Fruit fly (Drosophila melanogaster) whole organism, adult: ENCODE results near the gene firl.

Source experiments
- CG11617 ChIP-seq: fragments of 200-800 bp; sonication (Bioruptor generic); optimal IDR thresholded peaks from 2 replicates; lab custom pipeline; 2017; ENCODE audit warnings: mild to moderate bottlenecking, missing biosample characterization, missing genetic modification reagents, missing genetic modification characterization
- CG12768 ChIP-seq: fragments of 200-800 bp; sonication (Bioruptor generic); optimal IDR thresholded peaks from 2 replicates; lab custom pipeline; 2017; ENCODE audit warnings: missing biosample characterization, missing genetic modification characterization, mild to moderate bottlenecking, moderate library complexity, missing genetic modification reagents
- CG14711 ChIP-seq: fragments of 200-800 bp; sonication (Bioruptor generic); optimal IDR thresholded peaks from 2 replicates; lab custom pipeline; 2018; ENCODE audit warnings: missing biosample characterization, mild to moderate bottlenecking, missing genetic modification characterization, moderate library complexity
- CG1620 ChIP-seq: fragments of 200-800 bp; sonication (Bioruptor generic); optimal IDR thresholded peaks from 2 replicates; lab custom pipeline; 2016; ENCODE audit warnings: missing biosample characterization, missing genetic modification characterization
- CG33017 ChIP-seq: fragments of 200-800 bp; sonication (Bioruptor generic); optimal IDR thresholded peaks from 2 replicates; lab custom pipeline; 2018; ENCODE audit warnings: missing biosample characterization, mild to moderate bottlenecking, missing genetic modification characterization, moderate library complexity
- CG5204 ChIP-seq: fragments of 200-800 bp; sonication (Bioruptor generic); optimal IDR thresholded peaks from 2 replicates; lab custom pipeline; 2016; ENCODE audit warnings: missing biosample characterization, missing genetic modification characterization
- CG7045 ChIP-seq: fragments of 200-800 bp; sonication (Bioruptor generic); optimal IDR thresholded peaks from 2 replicates; lab custom pipeline; 2017; ENCODE audit warnings: missing biosample characterization, mild to moderate bottlenecking, missing genetic modification characterization
- CG7101 ChIP-seq: fragments of 200-800 bp; sonication (Bioruptor generic); optimal IDR thresholded peaks from 2 replicates; lab custom pipeline; 2018; ENCODE audit warnings: missing biosample characterization, mild to moderate bottlenecking, missing genetic modification characterization, moderate library complexity
- Clk ChIP-seq: fragments of 200-800 bp; sonication (Bioruptor generic); optimal IDR thresholded peaks from 2 replicates; lab custom pipeline; 2017; ENCODE audit warnings: missing biosample characterization, missing genetic modification characterization
- Crg-1 ChIP-seq: fragments of 200-800 bp; sonication (Bioruptor generic); optimal IDR thresholded peaks from 2 replicates; lab custom pipeline; 2016; ENCODE audit warnings: missing biosample characterization, missing genetic modification characterization
- Hr96 ChIP-seq: fragments of 200-800 bp; sonication (Bioruptor generic); optimal IDR thresholded peaks from 2 replicates; lab custom pipeline; 2016; ENCODE audit warnings: missing biosample characterization, missing genetic modification characterization
- Mnt ChIP-seq: fragments of 200-800 bp; sonication (Bioruptor generic); optimal IDR thresholded peaks from 2 replicates; lab custom pipeline; 2016; ENCODE audit warnings: missing biosample characterization, mild to moderate bottlenecking, missing genetic modification characterization
- bab1 ChIP-seq: fragments of 200-800 bp; sonication (Bioruptor generic); optimal IDR thresholded peaks from 3 replicates; lab custom pipeline; 2019; ENCODE audit warnings: missing biosample characterization, mild to moderate bottlenecking, missing genetic modification characterization, moderate library complexity
- cic ChIP-seq: fragments of 200-800 bp; sonication (Bioruptor generic); optimal IDR thresholded peaks from 2 replicates; lab custom pipeline; 2017; ENCODE audit warnings: missing biosample characterization, mild to moderate bottlenecking, missing genetic modification characterization, moderate library complexity
- cnc ChIP-seq, 2 experiments: fragments of >200 bp; optimal IDR thresholded peaks; 2 replicates each; lab custom pipeline; 2017
- kay ChIP-seq: fragments of 200-800 bp; sonication (Bioruptor generic); peaks from one replicate; lab custom pipeline; 2016; ENCODE audit warnings: missing biosample characterization, missing genetic modification characterization, borderline replicate concordance
- ovo ChIP-seq: fragments of 200-800 bp; sonication (Bioruptor generic); optimal IDR thresholded peaks from 2 replicates; lab custom pipeline; 2016; ENCODE audit warnings: missing biosample characterization, missing genetic modification characterization
- pad ChIP-seq: fragments of 200-800 bp; sonication (Bioruptor generic); optimal IDR thresholded peaks from 3 replicates; lab custom pipeline; 2017; ENCODE audit warnings: missing biosample characterization, missing genetic modification characterization, mild to moderate bottlenecking, moderate library complexity, missing genetic modification reagents
- tj ChIP-seq: fragments of 200-800 bp; sonication (Bioruptor generic); optimal IDR thresholded peaks from 3 replicates; lab custom pipeline; 2017; ENCODE audit warnings: missing biosample characterization, mild to moderate bottlenecking, missing genetic modification characterization, moderate library complexity
- toe ChIP-seq: fragments of 200-800 bp; sonication (Bioruptor generic); optimal IDR thresholded peaks from 2 replicates; lab custom pipeline; 2016; ENCODE audit warnings: missing biosample characterization, missing genetic modification characterization

firl gene

dm6 chr2L:12063035-12063434, 3.5 kb downstream of the firl start, which contains the start of gene Rab3-GAP:
Rab3-GAP (minus strand) TSS chr2L:12063184.
- peak; percentile 13 for TF ChIP-seq CG7101 (tag; lab: Kevin White, UChicago)
- TF ChIP-seq CG12768 (GFP tag; lab: Kevin White, UChicago) = no peak
- TF ChIP-seq bab1 (GFP tag; lab: Kevin White, UChicago) = peak; percentile 47
- TF ChIP-seq CG11617 (GFP tag; lab: Kevin White, UChicago) = peak; percentile 20
- TF ChIP-seq Hr96 (GFP tag; lab: Kevin White, UChicago) = no peak
- TF ChIP-seq pad (GFP tag; lab: Kevin White, UChicago) = no peak
- TF ChIP-seq CG14711 (tag; lab: Kevin White, UChicago) = peak; percentile 29

DNA sequence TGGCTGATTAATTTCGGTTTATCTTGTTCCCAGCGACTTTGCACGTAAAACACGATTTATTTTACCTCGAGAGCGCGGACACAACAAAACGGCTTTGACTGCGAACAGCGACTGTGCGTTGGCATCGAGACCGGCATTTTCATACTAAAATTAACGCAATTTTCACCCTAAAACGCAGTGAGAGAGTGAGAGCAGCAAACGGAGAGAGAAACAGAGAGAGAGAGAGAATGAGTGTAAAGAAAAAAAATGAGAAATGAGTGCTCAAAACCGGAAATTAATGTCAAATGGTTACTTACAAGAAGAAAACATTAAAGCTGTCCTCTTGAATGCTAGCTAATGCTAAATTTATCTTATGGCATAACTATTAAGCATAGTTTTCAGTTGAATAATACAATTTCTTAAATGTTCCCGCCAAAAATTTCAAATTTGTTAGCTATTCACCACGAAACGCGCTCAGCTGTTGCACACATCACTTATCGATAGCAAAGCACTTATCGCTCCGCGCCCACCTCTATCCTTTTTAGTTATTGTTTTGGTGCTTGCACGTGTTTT, 10.7 kb downstream of the firl start, which contains the start of the genes JhI-21, RpL7-like and CG34164:
TSS of gene JhI-21 (minus strand) at position 206 of the 552 bp plus-strand sequence.
TSS of gene RpL7-like (plus strand) at position 490 of the 552 bp plus-strand sequence.
TSS of gene CG34164 (plus strand) at position 512 of the 552 bp plus-strand sequence.
- TF ChIP-seq tj (GFP tag; lab: Kevin White, UChicago) = peak; percentile 57
- TF ChIP-seq CG12768 (GFP tag; lab: Kevin White, UChicago) = peak; percentile 4
- TF ChIP-seq CG7101 (tag; lab: Kevin White, UChicago) = no peak
- peak; percentile 87 for TF ChIP-seq Mnt (GFP tag; lab: Kevin White, UChicago)
- TF ChIP-seq Hr96 (GFP tag; lab: Kevin White, UChicago) = no peak
- no peak for TF ChIP-seq CG33017 (tag; lab: Kevin White, UChicago)
- TF ChIP-seq ovo (GFP tag; lab: Kevin White, UChicago) = no peak

DNA sequence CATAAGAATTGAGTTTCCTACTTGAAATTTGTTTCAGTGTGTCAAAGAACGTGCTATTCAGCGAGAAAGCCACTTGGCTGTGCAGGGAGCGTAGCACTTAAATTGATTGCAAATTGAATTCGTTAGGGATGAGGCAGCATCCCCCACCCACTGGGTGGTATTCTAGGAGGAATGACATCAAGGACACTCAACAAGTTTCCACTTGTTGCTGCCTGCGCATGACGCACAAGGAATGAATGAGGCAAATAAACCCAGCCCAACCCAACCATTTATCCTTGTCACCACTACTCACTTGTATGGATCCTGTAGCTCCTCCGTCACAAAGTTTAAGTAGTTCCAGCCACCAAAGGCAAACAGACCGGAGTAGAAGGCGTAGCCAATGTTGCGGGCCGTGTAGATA, 13.2 kb downstream of the firl start:
- no peak for TF ChIP-seq bab1 (GFP tag; lab: Kevin White, UChicago)
- no peak for TF ChIP-seq pad (GFP tag; lab: Kevin White, UChicago)
- TF ChIP-seq Crg-1 = no peak
- no peak for TF ChIP-seq CG11617 (GFP tag; lab: Kevin White, UChicago)
- no peak for TF ChIP-seq tj (GFP tag; lab: Kevin White, UChicago)
- no peak for TF ChIP-seq CG7045 (GFP tag; lab: Kevin White, UChicago)
- no peak for TF ChIP-seq Clk (GFP tag; lab: Kevin White, UChicago)
- TF ChIP-seq CG7101 (tag; lab: Kevin White, UChicago) = no peak
- TF ChIP-seq CG14711 (tag; lab: Kevin White, UChicago) = no peak

DNA sequence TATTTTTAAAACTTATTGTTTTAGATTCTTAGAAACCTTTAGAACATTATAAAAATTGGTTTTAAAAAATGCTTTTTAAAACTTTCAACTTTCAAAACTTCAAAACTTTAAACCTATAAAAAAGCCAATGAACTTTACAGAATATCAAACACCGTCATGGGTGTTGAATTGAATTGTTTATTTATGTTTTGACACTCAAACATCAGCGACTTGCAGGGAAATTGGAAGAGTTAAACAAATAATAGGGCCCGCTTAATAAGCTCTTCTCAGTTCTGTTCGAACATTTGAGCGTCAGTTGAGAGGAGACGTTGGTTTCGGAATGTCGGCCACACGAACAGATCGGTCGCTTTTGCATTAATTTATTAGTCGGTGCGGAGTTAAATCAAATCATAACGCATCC, 17.4 kb downstream of the firl start, which contains the start of gene PLCXD:
TSS of gene PLCXD (plus strand) at position 286 of the 400 bp plus-strand sequence.
- no peak for TF ChIP-seq Clk (GFP tag; lab: Kevin White, UChicago)
- no peak for TF ChIP-seq CG7045 (GFP tag; lab: Kevin White, UChicago)
- TF ChIP-seq toe = no peak
- TF ChIP-seq Crg-1 = no peak
- no peak for TF ChIP-seq CG5204 (GFP tag; lab: Kevin White, UChicago)
- no peak for TF ChIP-seq CG14711 (tag; lab: Kevin White, UChicago)
- no peak for TF ChIP-seq ovo (GFP tag; lab: Kevin White, UChicago)
- TF ChIP-seq Mnt (GFP tag; lab: Kevin White, UChicago) = no peak
- TF ChIP-seq tj (GFP tag; lab: Kevin White, UChicago) = no peak
- no peak for TF ChIP-seq CG33017 (tag; lab: Kevin White, UChicago)
- no peak for TF ChIP-seq bab1 (GFP tag; lab: Kevin White, UChicago)
- no peak for TF ChIP-seq cic
- TF ChIP-seq cnc (optimal IDR thresholded peaks at IDR 0.05; lab: Kevin White, UChicago) = no peak
- TF ChIP-seq kay = no peak
- TF ChIP-seq CG11617 (GFP tag; lab: Kevin White, UChicago) = no peak

dm6 chr2L:12048723-12049122, 17.9 kb downstream of the firl start, which contains the start of gene Plzf:
Plzf (minus strand) TSS chr2L:12048918.
- TF ChIP-seq Clk (GFP tag; lab: Kevin White, UChicago) = no peak
- no peak for TF ChIP-seq kay
- no peak for TF ChIP-seq CG5204 (GFP tag; lab: Kevin White, UChicago)
- no peak for TF ChIP-seq Mnt (GFP tag; lab: Kevin White, UChicago)
- TF ChIP-seq CG14711 (tag; lab: Kevin White, UChicago) = no peak
- no peak for TF ChIP-seq CG7045 (GFP tag; lab: Kevin White, UChicago)
- no peak for TF ChIP-seq toe
- no peak for TF ChIP-seq bab1 (GFP tag; lab: Kevin White, UChicago)
- TF ChIP-seq CG33017 (tag; lab: Kevin White, UChicago) = no peak
- TF ChIP-seq pad (GFP tag; lab: Kevin White, UChicago) = no peak
- TF ChIP-seq tj (GFP tag; lab: Kevin White, UChicago) = no peak
- no peak for TF ChIP-seq CG11617 (GFP tag; lab: Kevin White, UChicago)
- no peak for TF ChIP-seq CG1620 (GFP tag; lab: Kevin White, UChicago)
- TF ChIP-seq cic = no peak
- no peak for TF ChIP-seq Crg-1
- TF ChIP-seq CG7101 (tag; lab: Kevin White, UChicago) = no peak
- TF ChIP-seq cnc (optimal IDR thresholded peaks at IDR 0.05; lab: Kevin White, UChicago) = no peak
- TF ChIP-seq Hr96 (GFP tag; lab: Kevin White, UChicago) = no peak

DNA sequence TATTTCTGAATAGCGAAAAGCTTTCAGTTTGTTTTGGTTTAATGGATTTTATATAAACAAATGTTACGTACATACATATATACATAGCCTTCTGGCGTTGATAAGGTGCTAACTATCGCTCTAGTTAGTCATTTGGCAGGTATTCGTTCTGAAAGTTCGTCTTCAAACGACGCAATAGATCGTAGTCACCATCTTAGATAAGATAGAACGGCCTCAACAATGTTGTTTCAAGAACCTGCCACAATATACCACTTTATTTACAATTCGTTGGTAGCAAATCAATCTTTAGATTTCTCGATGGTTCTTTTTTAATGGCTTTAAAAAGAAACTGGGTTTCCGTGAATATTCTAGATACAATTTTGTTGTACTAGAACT, 19.7 kb downstream of the firl start:
- TF ChIP-seq CG1620 (GFP tag; lab: Kevin White, UChicago) (no peak), Clk (GFP tag; lab: Kevin White, UChicago) (no peak), Mnt (GFP tag; lab: Kevin White, UChicago) (no peak), toe (no peak), CG14711 (tag; lab: Kevin White, UChicago) (no peak), CG11617 (GFP tag; lab: Kevin White, UChicago) (no peak), cnc (optimal IDR thresholded peaks at IDR 0.05; lab: Kevin White, UChicago) (no peak), CG7101 (tag; lab: Kevin White, UChicago) (no peak), CG5204 (GFP tag; lab: Kevin White, UChicago) (no peak), cic (no peak)
